Fruit fly (Drosophila melanogaster) whole organism, pupa: ENCODE results near the gene Grp170.

Experiments
- CG13204 ChIP-seq: fragments of 200-800 bp; sonication (Bioruptor generic); optimal IDR thresholded peaks from 2 replicates; lab custom pipeline; 2018; ENCODE audit warnings: missing biosample characterization, mild to moderate bottlenecking, missing genetic modification characterization, moderate library complexity
- CG15710 ChIP-seq: fragments of 200-800 bp; sonication (Bioruptor generic); optimal IDR thresholded peaks from 2 replicates; lab custom pipeline; 2018; ENCODE audit warnings: missing biosample characterization, mild to moderate bottlenecking, missing genetic modification characterization, moderate library complexity
- CG4496 ChIP-seq: fragments of 200-800 bp; sonication (Bioruptor generic); IDR thresholded peaks from 3 replicates; pipeline ENCODE4 v1.3.6; 2022; ENCODE audit warnings: missing biosample characterization, missing genetic modification characterization
- CG8159 ChIP-seq: fragments of 200-800 bp; sonication (Bioruptor generic); optimal IDR thresholded peaks from 3 replicates; lab custom pipeline; 2018; ENCODE audit warnings: missing biosample characterization, mild to moderate bottlenecking, missing genetic modification characterization, moderate library complexity
- D1 ChIP-seq: fragments of 200-800 bp; sonication (Bioruptor generic); optimal IDR thresholded peaks from 2 replicates; lab custom pipeline; 2018; ENCODE audit warnings: missing biosample characterization, mild to moderate bottlenecking, missing genetic modification characterization, moderate library complexity
- EcR ChIP-seq: fragments of 200-800 bp; sonication (Bioruptor generic); optimal IDR thresholded peaks from 3 replicates; lab custom pipeline; 2019; ENCODE audit warnings: missing biosample characterization, missing genetic modification characterization, mild to moderate bottlenecking, moderate library complexity, missing genetic modification reagents
- Ets98B ChIP-seq: fragments of 200-800 bp; sonication (Bioruptor generic); IDR thresholded peaks from 2 replicates; pipeline ENCODE4 v1.3.6; 2022; ENCODE audit warnings: missing biosample characterization, missing genetic modification characterization
- Pif1B ChIP-seq: fragments of 200-800 bp; sonication (Bioruptor generic); optimal IDR thresholded peaks from 3 replicates; lab custom pipeline; 2016; ENCODE audit warnings: missing biosample characterization, missing genetic modification characterization
- Snoo ChIP-seq: fragments of 200-800 bp; sonication (Bioruptor generic); optimal IDR thresholded peaks from 3 replicates; lab custom pipeline; 2017; ENCODE audit warnings: missing biosample characterization, mild to moderate bottlenecking, missing genetic modification characterization, inconsistent platforms
- fd96Ca ChIP-seq: fragments of 200-800 bp; sonication (Bioruptor generic); IDR thresholded peaks from 3 replicates; pipeline ENCODE4 v1.3.6; 2022; ENCODE audit warnings: missing biosample characterization, missing genetic modification characterization
- rn ChIP-seq: fragments of 200-800 bp; sonication (Bioruptor generic); IDR thresholded peaks from 2 replicates; pipeline ENCODE4 v1.3.6; 2022; ENCODE audit warnings: missing biosample characterization, missing genetic modification characterization

- peak; percentile 56 for TF ChIP-seq CG15710 (tag; lab: Kevin White, UChicago)
- no peak for TF ChIP-seq fd96Ca (GFP tag; lab: Robert Waterston, UW)
- TF ChIP-seq Ets98B (GFP tag; lab: Robert Waterston, UW), result no peak
- TF ChIP-seq CG8159 (tag; lab: Kevin White, UChicago), result peak; percentile 53
- TF ChIP-seq Pif1B (GFP tag; lab: Kevin White, UChicago), result no peak
- no peak for TF ChIP-seq EcR
- TF ChIP-seq Snoo (tag; lab: Kevin White, UChicago), result peak; percentile 21
- TF ChIP-seq D1 (tag; lab: Kevin White, UChicago), result no peak
- TF ChIP-seq CG4496 (GFP tag; lab: Robert Waterston, UW), result no peak
- no peak for TF ChIP-seq rn
- TF ChIP-seq CG13204 (GFP tag; lab: Kevin White, UChicago), result no peak
Measured at dm6 chrX:2262511-2262910, 12.4 kb downstream of the Grp170 start, which contains the start of the genes temp and CG3071.
